Worm (Caenorhabditis elegans) whole organism, late embryonic: ENCODE results near the gene nsph-4.3.

ENCODE experiments used
- fkh-10 ChIP-seq: fragments of 150-350 bp; optimal IDR thresholded peaks from 2 replicates; lab custom pipeline; 2014; ENCODE audit warnings: missing biosample characterization, missing genetic modification reagents, missing genetic modification characterization
- nhr-11 ChIP-seq: fragments of 150-350 bp; optimal IDR thresholded peaks from 2 replicates; lab custom pipeline; 2014; ENCODE audit warnings: missing biosample characterization, missing genetic modification characterization

DNA sequence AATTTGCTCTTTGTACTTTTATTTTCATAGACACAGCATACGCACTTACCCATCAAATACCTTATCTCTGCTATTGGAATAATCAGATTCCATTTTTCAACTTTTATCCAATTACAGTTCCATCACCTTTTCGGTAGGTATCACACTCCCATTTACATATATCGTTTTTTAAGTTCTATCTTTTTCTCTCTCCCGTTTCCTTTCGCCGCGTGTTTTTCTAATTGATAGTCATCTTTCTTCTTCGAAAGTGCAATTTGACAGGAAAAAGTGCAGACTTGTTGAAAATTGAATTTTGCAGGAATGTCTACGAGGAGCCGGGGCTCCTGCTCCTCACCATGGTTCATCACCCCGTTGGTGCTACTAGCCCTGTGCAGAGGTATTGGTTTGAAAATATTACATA, 16.0 kb upstream of the nsph-4.3 start, which contains the start of gene fbn-1:
- TF ChIP-seq fkh-10 (GFP tag; lab: Kevin White, UChicago): no peak
- no peak for TF ChIP-seq nhr-11 (tag; lab: Kevin White, UChicago)
